Fruit fly (Drosophila melanogaster) whole organism, embryonic: Measurements from ENCODE around the gene CG12661.
A peak's percentile ranks its signal among the peaks of the same experiment; 100 is the strongest.

Experiments
- CG1024 ChIP-seq: fragments of 200-800 bp; sonication (Bioruptor generic); IDR thresholded peaks from 2 replicates; pipeline ENCODE4 v1.3.6; 2022; ENCODE audit warnings: missing biosample characterization, missing genetic modification characterization
- CG11085 ChIP-seq: fragments of 200-800 bp; sonication (Bioruptor generic); IDR thresholded peaks from 2 replicates; pipeline ENCODE4 v1.3.6; 2022; ENCODE audit warnings: missing biosample characterization, missing genetic modification characterization
- CG16815 ChIP-seq: fragments of 200-800 bp; sonication (Bioruptor generic); optimal IDR thresholded peaks from 3 replicates; lab custom pipeline; 2017; ENCODE audit warnings: missing biosample characterization, mild to moderate bottlenecking, missing genetic modification characterization
- CG18619 ChIP-seq: fragments of 200-800 bp; sonication (Bioruptor generic); optimal IDR thresholded peaks from 3 replicates; lab custom pipeline; 2017; ENCODE audit warnings: missing biosample characterization, mild to moderate bottlenecking, missing genetic modification characterization
- CG2116 ChIP-seq: fragments of 200-800 bp; sonication (Bioruptor generic); optimal IDR thresholded peaks from 3 replicates; lab custom pipeline; 2018; ENCODE audit warnings: missing biosample characterization, mild to moderate bottlenecking, missing genetic modification characterization
- CG32532 ChIP-seq: fragments of 200-800 bp; sonication (Bioruptor generic); IDR thresholded peaks from 2 replicates; pipeline ENCODE4 v1.3.6; 2022; ENCODE audit warnings: missing biosample characterization, missing genetic modification characterization
- CG3726 ChIP-seq: fragments of 200-800 bp; sonication (Bioruptor generic); IDR thresholded peaks from 3 replicates; pipeline ENCODE4, ENCODE4 v1.3.6; 2022; ENCODE audit warnings: missing biosample characterization, missing genetic modification characterization
- CG3995 ChIP-seq: fragments of 200-800 bp; sonication (Bioruptor generic); optimal IDR thresholded peaks from 3 replicates; lab custom pipeline; 2016; ENCODE audit warnings: missing biosample characterization, missing genetic modification characterization
- CG4360 ChIP-seq: fragments of 200-800 bp; sonication (Bioruptor generic); IDR thresholded peaks from 2 replicates; pipeline ENCODE4 v1.3.6; 2022; ENCODE audit warnings: missing biosample characterization, missing genetic modification characterization
- CG43689 ChIP-seq: fragments of 200-800 bp; sonication (Bioruptor generic); IDR thresholded peaks from 2 replicates; pipeline ENCODE4 v1.3.6; 2022; ENCODE audit warnings: missing biosample characterization, missing genetic modification characterization
- CG5180 ChIP-seq: fragments of 200-800 bp; sonication (Bioruptor generic); optimal IDR thresholded peaks from 3 replicates; lab custom pipeline; 2017; ENCODE audit warnings: missing biosample characterization, missing genetic modification characterization, mild to moderate bottlenecking, moderate library complexity, missing genetic modification reagents
- CG6254 ChIP-seq: fragments of 200-800 bp; sonication (Bioruptor generic); optimal IDR thresholded peaks from 3 replicates; lab custom pipeline; 2017; ENCODE audit warnings: mild to moderate bottlenecking, missing biosample characterization, missing genetic modification reagents, missing genetic modification characterization
- CG6654 ChIP-seq: fragments of 200-800 bp; sonication (Bioruptor generic); optimal IDR thresholded peaks from 2 replicates; lab custom pipeline; 2017; ENCODE audit warnings: missing biosample characterization, mild to moderate bottlenecking, missing genetic modification characterization
- CG7839 ChIP-seq: fragments of 200-800 bp; sonication (Bioruptor generic); optimal IDR thresholded peaks from 3 replicates; lab custom pipeline; 2018; ENCODE audit warnings: missing biosample characterization, mild to moderate bottlenecking, missing genetic modification characterization, moderate library complexity
- CG7928 ChIP-seq: fragments of 200-800 bp; sonication (Bioruptor generic); optimal IDR thresholded peaks from 2 replicates; lab custom pipeline; 2017; ENCODE audit warnings: missing biosample characterization, mild to moderate bottlenecking, missing genetic modification characterization
- CG9437 ChIP-seq: fragments of 200-800 bp; sonication (Bioruptor generic); optimal IDR thresholded peaks from 2 replicates; lab custom pipeline; 2018; ENCODE audit warnings: missing biosample characterization, mild to moderate bottlenecking, missing genetic modification characterization
- D19B ChIP-seq: fragments of 200-800 bp; sonication (Bioruptor generic); optimal IDR thresholded peaks from 2 replicates; lab custom pipeline; 2017; ENCODE audit warnings: missing biosample characterization, mild to moderate bottlenecking, missing genetic modification characterization
- Deaf1 ChIP-seq: fragments of 200-800 bp; optimal IDR thresholded peaks from 3 replicates; lab custom pipeline; 2019; ENCODE audit warnings: missing biosample characterization, mild to moderate bottlenecking, missing genetic modification characterization, moderate library complexity
- HLH54F ChIP-seq: fragments of 200-800 bp; sonication (Bioruptor generic); optimal IDR thresholded peaks from 3 replicates; lab custom pipeline; 2016; ENCODE audit warnings: missing biosample characterization, missing genetic modification characterization
- Hand ChIP-seq: fragments of 200-800 bp; sonication (Bioruptor generic); optimal IDR thresholded peaks from 2 replicates; lab custom pipeline; 2017; ENCODE audit warnings: mild to moderate bottlenecking, missing biosample characterization, missing genetic modification reagents, missing genetic modification characterization
- Hsf ChIP-seq: fragments of 200-800 bp; sonication (Bioruptor generic); optimal IDR thresholded peaks from 3 replicates; lab custom pipeline; 2016; ENCODE audit warnings: missing biosample characterization, missing genetic modification characterization
- Med ChIP-seq: fragments of 200-800 bp; sonication (Bioruptor generic); peaks from one replicate; lab custom pipeline; 2016; ENCODE audit warnings: missing biosample characterization, missing genetic modification characterization, mild to moderate bottlenecking, inconsistent platforms, moderate library complexity
- Mrtf ChIP-seq: fragments of 200-800 bp; sonication (Bioruptor generic); IDR thresholded peaks from 3 replicates; pipeline ENCODE4 v1.3.6; 2022; ENCODE audit warnings: missing biosample characterization, missing genetic modification characterization
- Ptx1 ChIP-seq: fragments of 200-800 bp; sonication (Bioruptor generic); IDR thresholded peaks from 2 replicates; pipeline ENCODE4 v1.3.6; 2022; ENCODE audit warnings: missing biosample characterization, missing genetic modification characterization
- Xrp1 ChIP-seq: fragments of 200-800 bp; sonication (Bioruptor generic); IDR thresholded peaks from 2 replicates; pipeline ENCODE4 v1.3.6; 2022; ENCODE audit warnings: missing biosample characterization, missing genetic modification characterization
- al ChIP-seq: fragments of 200-800 bp; sonication (Bioruptor generic); IDR thresholded peaks from 2 replicates; pipeline ENCODE4 v1.3.6; 2022; ENCODE audit warnings: missing biosample characterization, missing genetic modification characterization
- bcd ChIP-seq: fragments of 200-800 bp; sonication (Bioruptor generic); optimal IDR thresholded peaks from 2 replicates; lab custom pipeline; 2017; ENCODE audit warnings: missing biosample characterization, mild to moderate bottlenecking, missing genetic modification characterization
- bsh ChIP-seq, 2 experiments: fragments of 200-800 bp; sonication (Bioruptor generic); optimal IDR thresholded peaks; 2 replicates each; lab custom pipeline; 2017 to 2018; ENCODE audit warnings: mild to moderate bottlenecking in 2 of 2, missing biosample characterization in 2 of 2, missing genetic modification characterization in 2 of 2, moderate library complexity in 1 of 2
- chinmo ChIP-seq: fragments of 200-800 bp; sonication (Bioruptor generic); IDR thresholded peaks from 4 replicates; pipeline ENCODE4 v1.3.6; 2022; ENCODE audit warnings: missing biosample characterization, missing genetic modification characterization; ENCODE audit not compliant: partially characterized antibody
- dmrt99B ChIP-seq: fragments of 200-800 bp; sonication (Bioruptor generic); optimal IDR thresholded peaks from 2 replicates; lab custom pipeline; 2018; ENCODE audit warnings: missing biosample characterization, mild to moderate bottlenecking, missing genetic modification characterization, moderate library complexity
- dysf ChIP-seq: fragments of 200-800 bp; sonication (Bioruptor generic); IDR thresholded peaks from 3 replicates; pipeline ENCODE4 v1.3.6; 2022; ENCODE audit warnings: missing biosample characterization, missing genetic modification characterization
- emc ChIP-seq: fragments of 200-800 bp; sonication (Bioruptor generic); optimal IDR thresholded peaks from 2 replicates; lab custom pipeline; 2016; ENCODE audit warnings: missing biosample characterization, missing genetic modification characterization
- fd102C ChIP-seq: fragments of 200-800 bp; sonication (Bioruptor generic); optimal IDR thresholded peaks from 2 replicates; lab custom pipeline; 2018; ENCODE audit warnings: missing biosample characterization, mild to moderate bottlenecking, missing genetic modification characterization, moderate library complexity
- fd96Cb ChIP-seq: fragments of 200-800 bp; sonication (Bioruptor generic); optimal IDR thresholded peaks from 2 replicates; lab custom pipeline; 2018; ENCODE audit warnings: missing biosample characterization, mild to moderate bottlenecking, missing genetic modification characterization, moderate library complexity
- fru ChIP-seq: fragments of >200 bp; optimal IDR thresholded peaks from 2 replicates; lab custom pipeline; 2017
- gcm ChIP-seq: fragments of 200-800 bp; sonication (Bioruptor generic); optimal IDR thresholded peaks from 2 replicates; lab custom pipeline; 2019; ENCODE audit warnings: missing biosample characterization, mild to moderate bottlenecking, missing genetic modification characterization, moderate library complexity
- gem ChIP-seq: fragments of 200-800 bp; sonication (Bioruptor generic); optimal IDR thresholded peaks from 2 replicates; lab custom pipeline; 2019; ENCODE audit warnings: missing biosample characterization, mild to moderate bottlenecking, missing genetic modification characterization, moderate library complexity
- grn ChIP-seq: fragments of 200-800 bp; sonication (Bioruptor generic); optimal IDR thresholded peaks from 3 replicates; lab custom pipeline; 2017; ENCODE audit warnings: missing biosample characterization, missing genetic modification characterization
- hbn ChIP-seq: fragments of 200-800 bp; sonication (Bioruptor generic); IDR thresholded peaks from 2 replicates; pipeline ENCODE4 v1.3.6; 2022; ENCODE audit warnings: missing biosample characterization, missing genetic modification characterization; ENCODE audit not compliant: partially characterized antibody
- lab ChIP-seq: fragments of 200-800 bp; sonication (Bioruptor generic); optimal IDR thresholded peaks from 3 replicates; lab custom pipeline; 2017; ENCODE audit warnings: missing biosample characterization, missing genetic modification characterization, mild to moderate bottlenecking, moderate library complexity, missing genetic modification reagents
- pnt ChIP-seq: fragments of 200-800 bp; sonication (Bioruptor generic); optimal IDR thresholded peaks from 3 replicates; lab custom pipeline; 2016; ENCODE audit warnings: missing biosample characterization, missing genetic modification characterization
- prd ChIP-seq, 3 experiments: fragments of >200 bp in 2 of 3; fragments of 200-800 bp in 1 of 3; sonication (Bioruptor generic) in 1 of 3; optimal IDR thresholded peaks in 2 of 3; IDR thresholded peaks in 1 of 3; 2 replicates in 2 of 3; 3 replicates in 1 of 3; pipeline versions ENCODE4 v1.3.6 to Lab custom; 2017 to 2022; ENCODE audit warnings: missing biosample characterization in 1 of 3, missing genetic modification characterization in 1 of 3
- ro ChIP-seq: fragments of 200-800 bp; sonication (Bioruptor generic); IDR thresholded peaks from 2 replicates; pipeline ENCODE4 v1.3.6; 2022; ENCODE audit warnings: missing biosample characterization, missing genetic modification characterization
- row ChIP-seq: fragments of 200-800 bp; sonication (Bioruptor generic); IDR thresholded peaks from 3 replicates; pipeline ENCODE4 v1.3.6; 2022; ENCODE audit warnings: missing biosample characterization, missing genetic modification characterization
- slbo ChIP-seq: fragments of 200-800 bp; sonication (Bioruptor generic); IDR thresholded peaks from 2 replicates; pipeline ENCODE4 v1.3.6; 2022; ENCODE audit warnings: missing biosample characterization, missing genetic modification characterization
- sqz ChIP-seq: fragments of 200-800 bp; sonication (Bioruptor generic); optimal IDR thresholded peaks from 3 replicates; lab custom pipeline; 2018; ENCODE audit warnings: missing biosample characterization, mild to moderate bottlenecking, missing genetic modification characterization
- ssp ChIP-seq: fragments of 200-800 bp; sonication (Bioruptor generic); IDR thresholded peaks from 2 replicates; pipeline ENCODE4 v1.3.6; 2022; ENCODE audit warnings: missing biosample characterization, missing genetic modification characterization
- ttk ChIP-seq: fragments of 200-800 bp; sonication (Bioruptor generic); IDR thresholded peaks from 2 replicates; pipeline ENCODE4 v2.1.2; 2022; ENCODE audit warnings: missing biosample characterization, missing genetic modification characterization

CG12661 gene

DNA sequence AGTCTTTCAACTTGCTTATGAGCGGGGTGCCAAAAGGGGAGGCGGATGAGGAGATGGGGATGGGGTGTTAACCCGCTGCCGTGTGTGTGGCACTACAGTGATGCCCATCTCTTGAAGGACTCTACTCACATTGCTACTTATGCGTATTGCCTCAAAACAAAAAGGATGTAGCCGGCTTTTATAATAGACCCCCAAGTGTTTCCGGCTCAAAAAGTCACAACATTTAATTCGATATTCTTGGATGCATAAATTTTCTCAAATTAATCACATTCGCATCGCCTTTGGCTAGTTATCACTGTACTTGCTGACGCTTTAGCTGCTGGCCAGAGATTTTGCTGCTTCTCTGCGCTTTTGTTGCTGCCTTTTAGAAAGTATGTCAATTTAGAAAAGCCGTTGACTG, 32.5 kb downstream of the CG12661 start (continued):
- TF ChIP-seq CG11085 (GFP tag; lab: Robert Waterston, UW) (no peak), CG1024 (no peak), bsh (GFP tag; optimal IDR thresholded peaks at IDR 0.05; lab: Kevin White, UChicago) (peak in 1 of 2 experiments; percentile 39), dmrt99B (peak; percentile 43), CG4360 (GFP tag; lab: Robert Waterston, UW) (no peak), Mrtf (GFP tag; lab: Robert Waterston, UW) (0 out of 3 replicates have a peak, but pooled peaks have one; percentile 52)

DNA sequence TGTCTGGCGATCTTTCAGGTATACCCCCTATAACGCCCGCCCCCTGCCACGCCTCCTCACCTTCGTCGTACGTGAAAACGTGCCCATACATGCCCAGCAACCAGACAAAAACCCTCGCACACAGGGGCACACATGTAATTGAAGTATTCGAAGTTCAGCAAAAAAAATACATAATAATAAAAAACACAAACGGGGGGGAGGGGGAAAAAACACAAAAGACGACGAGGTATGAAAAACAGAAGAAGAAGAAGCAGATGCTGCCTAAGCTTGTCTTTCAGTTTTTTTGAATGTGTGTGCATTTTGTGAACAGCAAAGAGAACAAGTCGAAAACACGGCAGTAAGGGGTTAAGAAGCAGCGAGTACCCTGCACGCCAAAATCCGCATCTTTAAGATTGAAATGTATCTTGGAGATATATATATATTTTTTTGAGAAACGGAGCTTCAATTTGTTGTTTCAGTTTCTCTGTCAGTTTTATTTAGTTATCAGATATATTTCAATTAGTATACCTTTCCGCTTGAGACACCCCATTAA, 34.6 kb downstream of the CG12661 start:
- TF ChIP-seq CG2116 (no peak), row (peak; percentile 53; the same call in 2 of the 3 replicates), D19B (peak; percentile 86), Med (peak; percentile 63), ssp (GFP tag; lab: Robert Waterston, UW) (no peak), CG9437 (GFP tag; lab: Kevin White, UChicago) (no peak), fd102C (GFP tag; lab: Kevin White, UChicago) (no peak), gcm (GFP tag; lab: Kevin White, UChicago) (no peak), CG5180 (GFP tag; lab: Kevin White, UChicago) (no peak), Hand (GFP tag; lab: Kevin White, UChicago) (no peak), CG3726 (no peak), CG7839 (peak; percentile 10), fd96Cb (tag; lab: Kevin White, UChicago) (no peak), lab (peak; percentile 11), CG16815 (no peak), CG32532 (0 out of 2 replicates have a peak, but pooled peaks have one; percentile 10), emc (GFP tag; lab: Kevin White, UChicago) (no peak), HLH54F (GFP tag; lab: Kevin White, UChicago) (no peak), slbo (no peak), Deaf1 (tag; lab: Kevin White, UChicago) (no peak), dysf (GFP tag; lab: Robert Waterston, UW) (peak; percentile 30; the same call in 1 of the 3 replicates), gem (peak; percentile 25), CG43689 (GFP tag; lab: Robert Waterston, UW) (no peak), ttk (GFP tag; lab: Robert Waterston, UW) (no peak), fru (no peak), al (peak; percentile 26; the same call in 1 of the 2 replicates), hbn (no peak), CG18619 (GFP tag; lab: Kevin White, UChicago) (no peak), CG6254 (GFP tag; lab: Kevin White, UChicago) (peak; percentile 83), ro (no peak), prd (optimal IDR thresholded peaks at IDR 0.05; lab: Kevin White, UChicago) (no peak), prd (GFP tag; IDR thresholded peaks at IDR 0.05; lab: Robert Waterston, UW) (0 out of 3 replicates have a peak, but pooled peaks have one; percentile 4), pnt (no peak), bcd (no peak), Hsf (GFP tag; lab: Kevin White, UChicago) (no peak), CG7928 (GFP tag; lab: Kevin White, UChicago) (no peak), Xrp1 (GFP tag; lab: Robert Waterston, UW) (peak; percentile 14; the same call in 1 of the 2 replicates), chinmo (GFP tag; lab: Robert Waterston, UW) (peak; percentile 62; the same call in 2 of the 4 replicates), CG6654 (no peak), grn (GFP tag; lab: Kevin White, UChicago) (no peak), sqz (GFP tag; lab: Kevin White, UChicago) (peak; percentile 26), CG3995 (GFP tag; lab: Kevin White, UChicago) (no peak), Ptx1 (0 out of 2 replicates have a peak, but pooled peaks have one; percentile 25)
